Fruit fly (Drosophila melanogaster): Measurements from ENCODE around the gene Vdup1.

Vdup1 gene

dm6 chr3L:179490-180261 is 913 bp upstream of the Vdup1 start, which contains the start of gene CG13875 (continued):
- no peak for TF ChIP-seq Eip93F (GFP tag; optimal IDR thresholded peaks at IDR 0.05)
- TF ChIP-seq Sox102F (GFP tag; optimal IDR thresholded peaks at IDR 0.05) = no peak
- TF ChIP-seq Gug (GFP tag; IDR thresholded peaks at IDR 0.05) = no peak
- no peak for TF ChIP-seq Blimp-1 (GFP tag; optimal IDR thresholded peaks at IDR 0.05)
- TF ChIP-seq CG3919 (GFP tag; optimal IDR thresholded peaks at IDR 0.05) = no peak
- peak; percentile 21 for TF ChIP-seq CG1621 (tag; optimal IDR thresholded peaks at IDR 0.05)

DNA sequence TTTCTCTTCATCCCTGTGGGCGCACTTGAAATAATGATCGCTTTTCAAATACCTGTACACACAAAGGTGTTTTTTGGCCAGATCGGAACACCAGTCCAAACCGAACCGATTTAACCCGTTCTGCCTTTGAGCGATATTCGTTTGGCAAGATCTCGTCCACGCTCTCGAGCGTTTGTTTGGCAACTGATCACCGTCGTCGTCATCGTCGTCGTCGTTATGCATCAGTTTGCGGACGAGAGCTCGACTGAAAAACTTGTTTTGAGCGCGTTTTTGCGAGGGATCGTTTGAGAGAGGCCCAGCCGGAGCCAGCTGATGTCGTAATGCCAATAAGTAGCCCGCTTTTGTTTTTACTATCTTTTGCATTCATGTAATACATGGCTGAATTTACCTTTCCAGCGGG is 318 bp downstream of the Vdup1 start:
- TF ChIP-seq CG31627 (GFP tag; optimal IDR thresholded peaks at IDR 0.05) (no peak), fd59A (GFP tag; optimal IDR thresholded peaks at IDR 0.05) (no peak), Hr39 (GFP tag; optimal IDR thresholded peaks at IDR 0.05) (no peak), CG11294 (GFP tag; IDR thresholded peaks at IDR 0.05) (no peak), eg (GFP tag; IDR thresholded peaks at IDR 0.05) (0 out of 3 replicates have a peak, but pooled peaks have one; percentile 16), lz (GFP tag; optimal IDR thresholded peaks at IDR 0.05) (no peak), CG10631 (GFP tag; optimal IDR thresholded peaks at IDR 0.05) (no peak), Hr4 (GFP tag; optimal IDR thresholded peaks at IDR 0.05) (no peak), pdm3 (GFP tag; optimal IDR thresholded peaks at IDR 0.05) (no peak), CG34406 (GFP tag; optimal IDR thresholded peaks at IDR 0.05) (no peak), Eip75B (GFP tag; optimal IDR thresholded peaks at IDR 0.05) (no peak), svp (GFP tag) (no peak), dsx (GFP tag; optimal IDR thresholded peaks at IDR 0.05; ENCODE audit: poor library complexity, severe bottlenecking) (no peak), CG3919 (GFP tag; optimal IDR thresholded peaks at IDR 0.05) (no peak), dac (GFP tag; optimal IDR thresholded peaks at IDR 0.05) (no peak), CG6163 (GFP tag; IDR thresholded peaks at IDR 0.05) (0 out of 3 replicates have a peak, but pooled peaks have one; percentile 24), CG10669 (GFP tag; optimal IDR thresholded peaks at IDR 0.05) (no peak), CG6808 (GFP tag; optimal IDR thresholded peaks at IDR 0.05) (no peak), CG6854 (GFP tag; optimal IDR thresholded peaks at IDR 0.05) (peak; percentile 17), esn (GFP tag; optimal IDR thresholded peaks at IDR 0.05) (no peak), CG11762 (GFP tag; optimal IDR thresholded peaks at IDR 0.05; ENCODE audit: insufficient read depth) (no peak), Lpt (GFP tag; optimal IDR thresholded peaks at IDR 0.05) (peak; percentile 21), Ets96B (tag; optimal IDR thresholded peaks at IDR 0.05) (no peak), salr (GFP tag; optimal IDR thresholded peaks at IDR 0.05) (no peak), Hr38 (GFP tag; optimal IDR thresholded peaks at IDR 0.05) (no peak), fd85E (GFP tag; optimal IDR thresholded peaks at IDR 0.05) (no peak), net (GFP tag; optimal IDR thresholded peaks at IDR 0.05) (no peak), topi (GFP tag; optimal IDR thresholded peaks at IDR 0.05) (no peak), fkh (GFP tag; optimal IDR thresholded peaks at IDR 0.05) (peak; percentile 30), Ets21C (GFP tag; optimal IDR thresholded peaks at IDR 0.05) (no peak), vri (GFP tag; optimal IDR thresholded peaks at IDR 0.05) (peak; percentile 68), Smox (GFP tag; optimal IDR thresholded peaks at IDR 0.05) (no peak), CG6792 (GFP tag; optimal IDR thresholded peaks at IDR 0.05) (no peak), CG11902 (GFP tag; optimal IDR thresholded peaks at IDR 0.05) (no peak), CG15336 (GFP tag; IDR thresholded peaks at IDR 0.05) (no peak)
